Worm (Caenorhabditis elegans): ENCODE measurements around the gene Y49F6B.13.

DNA sequence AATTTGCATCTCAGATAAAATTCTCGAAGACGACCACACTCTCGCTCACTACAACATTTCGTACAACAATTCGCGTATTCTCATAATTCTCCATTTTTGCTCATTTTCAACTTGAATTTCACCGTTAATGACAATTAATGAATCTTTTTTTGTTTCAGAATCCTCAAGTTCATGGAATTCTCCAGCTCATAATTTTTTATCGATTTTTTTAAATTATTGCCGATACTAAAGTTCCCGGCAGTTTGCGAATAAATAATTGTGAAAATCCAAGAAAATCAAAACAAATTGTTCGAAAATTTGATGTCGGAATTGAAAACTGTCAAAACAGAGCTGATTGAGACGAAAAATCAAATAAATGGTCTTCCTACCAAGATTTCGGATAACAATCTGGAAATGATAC, 23.6 kb downstream of the Y49F6B.13 start, which contains the start of gene C16C8.21:
- TF ChIP-seq nhr-237 (tag; optimal IDR thresholded peaks at IDR 0.05) (no peak), ztf-11 (tag; optimal IDR thresholded peaks at IDR 0.05) (no peak), nhr-28 (tag; optimal IDR thresholded peaks at IDR 0.05) (no peak), elt-1 (tag; optimal IDR thresholded peaks at IDR 0.05; ENCODE audit: borderline replicate concordance, insufficient read depth) (no peak), ceh-43 (GFP tag; optimal IDR thresholded peaks at IDR 0.05) (no peak), pha-4 (tag; optimal IDR thresholded peaks at IDR 0.05) (no peak)
